Worm (Caenorhabditis elegans) whole organism, L1 larva: Measurements from ENCODE around the gene clec-156.

ENCODE experiments used
- C04F5.9 ChIP-seq: sonication (generic microtip); optimal IDR thresholded peaks from 2 replicates; lab custom pipeline; 2016; ENCODE audit warnings: missing genetic modification characterization, missing compliant biosample characterization
- C16A3.4 ChIP-seq: fragments of 150-350 bp; optimal IDR thresholded peaks from 2 replicates; lab custom pipeline; 2014; ENCODE audit warnings: missing biosample characterization, missing genetic modification characterization
- F16B12.6 ChIP-seq: fragments of 150-350 bp; optimal IDR thresholded peaks from 2 replicates; lab custom pipeline; 2014; ENCODE audit warnings: missing biosample characterization, missing genetic modification characterization
- Y116A8C.19 ChIP-seq: sonication (generic microtip); optimal IDR thresholded peaks from 2 replicates; lab custom pipeline; 2016; ENCODE audit warnings: missing compliant biosample characterization, missing genetic modification characterization, borderline replicate concordance
- aha-1 ChIP-seq: fragments of 150-350 bp; optimal IDR thresholded peaks from 2 replicates; lab custom pipeline; 2014; ENCODE audit warnings: missing biosample characterization, missing genetic modification characterization
- aly-2 ChIP-seq: fragments of 150-350 bp; optimal IDR thresholded peaks from 2 replicates; lab custom pipeline; 2014; ENCODE audit warnings: missing biosample characterization, missing genetic modification characterization
- blmp-1 ChIP-seq: fragments of 150-350 bp; optimal IDR thresholded peaks from 2 replicates; lab custom pipeline; 2014; ENCODE audit warnings: missing biosample characterization, missing genetic modification characterization
- ceh-63 ChIP-seq: fragments of 200-800 bp; sonication (Bioruptor generic); optimal IDR thresholded peaks from 2 replicates; lab custom pipeline; 2018; ENCODE audit warnings: mild to moderate bottlenecking, missing genetic modification characterization, missing compliant biosample characterization
- ceh-90 ChIP-seq: sonication (generic microtip); optimal IDR thresholded peaks from 2 replicates; lab custom pipeline; 2016; ENCODE audit warnings: missing genetic modification characterization, missing compliant biosample characterization
- ces-1 ChIP-seq: fragments of 150-350 bp; optimal IDR thresholded peaks from 2 replicates; lab custom pipeline; 2014; ENCODE audit warnings: missing biosample characterization, missing genetic modification reagents, missing genetic modification characterization
- dsc-1 ChIP-seq: sonication (generic microtip); optimal IDR thresholded peaks from 2 replicates; lab custom pipeline; 2016; ENCODE audit warnings: mild to moderate bottlenecking, missing genetic modification characterization, missing compliant biosample characterization
- efl-1 ChIP-seq, 4 experiments: fragments of 150-350 bp; optimal IDR thresholded peaks in 3 of 4; peaks in 1 of 4; 1 replicate in 1 of 4; 2 replicates in 3 of 4; lab custom pipeline; 2014; ENCODE audit warnings: missing biosample characterization in 2 of 4, missing genetic modification characterization in 2 of 4, missing genetic modification reagents in 2 of 4
- efl-3 ChIP-seq: fragments of 200-800 bp; sonication (Bioruptor generic); optimal IDR thresholded peaks from 2 replicates; lab custom pipeline; 2018; ENCODE audit warnings: mild to moderate bottlenecking, missing genetic modification characterization, missing compliant biosample characterization
- egl-27 ChIP-seq, 2 experiments: fragments of 150-350 bp in 1 of 2; sonication (generic microtip); optimal IDR thresholded peaks; 3 replicates each; lab custom pipeline; 2017 to 2018; ENCODE audit warnings: missing biosample characterization in 2 of 2, missing genetic modification characterization in 2 of 2, missing genetic modification reagents in 2 of 2
- elt-2 ChIP-seq: sonication (generic microtip); optimal IDR thresholded peaks from 2 replicates; lab custom pipeline; 2016; ENCODE audit warnings: missing genetic modification characterization, mild to moderate bottlenecking, inconsistent platforms, missing compliant biosample characterization, missing genetic modification reagents
- elt-3 ChIP-seq, 6 experiments: fragments of 150-350 bp in 1 of 6; sonication (generic microtip); optimal IDR thresholded peaks; 2 replicates each; lab custom pipeline; 2017 to 2018; ENCODE audit warnings: missing biosample characterization in 6 of 6, missing genetic modification characterization in 6 of 6, inconsistent platforms in 1 of 6
- ets-5 ChIP-seq: fragments of 200-800 bp; sonication (Bioruptor generic); IDR thresholded peaks from 2 replicates; pipeline ENCODE4 v1.3.6; 2022; ENCODE audit warnings: missing genetic modification characterization, missing compliant biosample characterization
- fkh-10 ChIP-seq: sonication (generic microtip); optimal IDR thresholded peaks from 2 replicates; lab custom pipeline; 2017; ENCODE audit warnings: missing biosample characterization, missing genetic modification reagents, missing genetic modification characterization
- fkh-8 ChIP-seq: sonication (generic microtip); optimal IDR thresholded peaks from 2 replicates; lab custom pipeline; 2016; ENCODE audit warnings: mild to moderate bottlenecking, missing genetic modification characterization, missing compliant biosample characterization
- grh-1 ChIP-seq: fragments of 200-800 bp; sonication (Bioruptor generic); IDR thresholded peaks from 2 replicates; pipeline ENCODE4 v1.3.6; 2022; ENCODE audit warnings: missing genetic modification reagents, missing genetic modification characterization, missing compliant biosample characterization
- hlh-4 ChIP-seq: sonication (generic microtip); optimal IDR thresholded peaks from 2 replicates; lab custom pipeline; 2016; ENCODE audit warnings: mild to moderate bottlenecking, missing genetic modification characterization, missing compliant biosample characterization
- hpl-2 ChIP-seq: fragments of 150-350 bp; optimal IDR thresholded peaks from 2 replicates; lab custom pipeline; 2014; ENCODE audit warnings: missing biosample characterization, missing genetic modification reagents, missing genetic modification characterization
- lin-15B ChIP-seq: fragments of 150-350 bp; sonication (generic microtip); optimal IDR thresholded peaks from 3 replicates; lab custom pipeline; 2014; ENCODE audit warnings: missing biosample characterization, missing genetic modification characterization
- lin-35 ChIP-seq, 2 experiments: fragments of 150-350 bp; optimal IDR thresholded peaks; 2 replicates each; lab custom pipeline; 2014; ENCODE audit warnings: missing biosample characterization in 2 of 2, missing genetic modification characterization in 2 of 2, missing genetic modification reagents in 2 of 2
- mdl-1 ChIP-seq, 2 experiments: fragments of 150-350 bp; optimal IDR thresholded peaks; 2 replicates each; lab custom pipeline; 2014 to 2017; ENCODE audit warnings: missing biosample characterization in 2 of 2, missing genetic modification characterization in 2 of 2, inconsistent platforms in 1 of 2
- mep-1 ChIP-seq: fragments of 150-350 bp; optimal IDR thresholded peaks from 2 replicates; lab custom pipeline; 2014; ENCODE audit warnings: missing biosample characterization, missing genetic modification characterization
- nhr-12 ChIP-seq: sonication (generic microtip); optimal IDR thresholded peaks from 2 replicates; lab custom pipeline; 2017; ENCODE audit warnings: missing biosample characterization, missing genetic modification characterization
- nhr-19 ChIP-seq: fragments of 200-800 bp; sonication (Bioruptor generic); conservative IDR thresholded peaks from 2 replicates; pipeline ENCODE4 v1.3.6; 2022; ENCODE audit warnings: missing genetic modification characterization, missing compliant biosample characterization
- nhr-237 ChIP-seq: fragments of 150-350 bp; optimal IDR thresholded peaks from 2 replicates; lab custom pipeline; 2014; ENCODE audit warnings: missing biosample characterization, missing genetic modification characterization
- nhr-71 ChIP-seq: sonication (generic microtip); optimal IDR thresholded peaks from 2 replicates; lab custom pipeline; 2016; ENCODE audit warnings: mild to moderate bottlenecking, missing genetic modification characterization, moderate library complexity, missing compliant biosample characterization
- nhr-77 ChIP-seq: fragments of 150-350 bp; optimal IDR thresholded peaks from 2 replicates; lab custom pipeline; 2014; ENCODE audit warnings: missing biosample characterization, missing genetic modification characterization
- nhr-84 ChIP-seq: sonication (generic microtip); optimal IDR thresholded peaks from 2 replicates; lab custom pipeline; 2017; ENCODE audit warnings: missing biosample characterization, missing genetic modification characterization
- pqm-1 ChIP-seq: sonication (generic microtip); optimal IDR thresholded peaks from 3 replicates; lab custom pipeline; 2017; ENCODE audit warnings: missing biosample characterization, missing genetic modification characterization
- rnt-1 ChIP-seq: sonication (generic microtip); optimal IDR thresholded peaks from 2 replicates; lab custom pipeline; 2016; ENCODE audit warnings: mild to moderate bottlenecking, missing genetic modification characterization, moderate library complexity, missing compliant biosample characterization
- skn-1 ChIP-seq: fragments of 150-350 bp; optimal IDR thresholded peaks from 2 replicates; lab custom pipeline; 2014; ENCODE audit warnings: missing biosample characterization, missing genetic modification characterization
- snpc-4 ChIP-seq: fragments of 150-350 bp; optimal IDR thresholded peaks from 2 replicates; lab custom pipeline; 2014; ENCODE audit warnings: missing biosample characterization, missing genetic modification characterization
- snu-23 ChIP-seq: sonication (generic microtip); optimal IDR thresholded peaks from 2 replicates; lab custom pipeline; 2016; ENCODE audit warnings: missing genetic modification characterization, missing compliant biosample characterization
- sup-37 ChIP-seq: fragments of 200-800 bp; sonication (Bioruptor generic); optimal IDR thresholded peaks from 2 replicates; lab custom pipeline; 2018; ENCODE audit warnings: mild to moderate bottlenecking, missing genetic modification characterization, missing compliant biosample characterization
- swsn-7 ChIP-seq: sonication (generic microtip); optimal IDR thresholded peaks from 2 replicates; lab custom pipeline; 2016; ENCODE audit warnings: missing genetic modification characterization, missing compliant biosample characterization
- tbx-2 ChIP-seq: sonication (generic microtip); optimal IDR thresholded peaks from 2 replicates; lab custom pipeline; 2016; ENCODE audit warnings: missing genetic modification characterization, missing compliant biosample characterization
- unc-130 ChIP-seq: fragments of 150-350 bp; optimal IDR thresholded peaks from 2 replicates; lab custom pipeline; 2017; ENCODE audit warnings: missing biosample characterization, missing genetic modification characterization, inconsistent platforms
- unc-30 ChIP-seq: sonication (generic microtip); optimal IDR thresholded peaks from 2 replicates; lab custom pipeline; 2017; ENCODE audit warnings: missing biosample characterization, missing genetic modification characterization
- unc-62 ChIP-seq: fragments of 150-350 bp; optimal IDR thresholded peaks from 2 replicates; lab custom pipeline; 2014; ENCODE audit warnings: missing biosample characterization, missing genetic modification reagents, missing genetic modification characterization
- unc-86 ChIP-seq: sonication (generic microtip); optimal IDR thresholded peaks from 2 replicates; lab custom pipeline; 2016; ENCODE audit warnings: missing genetic modification characterization, missing compliant biosample characterization
- unc-98 ChIP-seq: fragments of 200-800 bp; sonication (Bioruptor generic); IDR thresholded peaks from 2 replicates; pipeline ENCODE4 v1.3.6; 2022; ENCODE audit warnings: missing genetic modification characterization, missing compliant biosample characterization
- vab-15 ChIP-seq: sonication (generic microtip); optimal IDR thresholded peaks from 2 replicates; lab custom pipeline; 2017; ENCODE audit warnings: missing genotype, mild to moderate bottlenecking, missing genetic modification characterization, missing compliant biosample characterization

The clec-156 gene

DNA sequence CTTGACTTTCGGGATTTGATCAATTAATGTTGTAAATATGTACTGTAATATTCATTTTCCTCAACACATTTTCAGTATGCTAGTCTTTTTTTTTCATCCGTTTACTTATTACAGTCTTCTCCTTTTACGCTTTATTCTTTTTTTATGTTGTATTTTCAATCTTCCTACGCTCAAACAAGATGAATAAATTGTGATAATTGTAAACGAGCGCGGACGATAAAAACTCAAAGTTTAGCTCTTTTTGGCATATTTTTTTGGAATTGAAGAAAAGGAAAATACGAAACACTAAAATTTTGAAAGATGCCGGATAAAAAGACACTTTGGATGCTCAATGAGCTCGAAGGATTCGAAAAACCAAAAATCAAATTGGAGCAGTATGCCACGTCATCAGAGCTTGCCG is 39.4 kb downstream of the clec-156 start, which contains the start of gene metl-5:
Gene metl-5, plus strand, starts transcription at position 301 of the 400 bp plus-strand sequence.
- TF ChIP-seq Y116A8C.19 (tag; lab: Kevin White, UChicago), result no peak
- TF ChIP-seq sup-37 (GFP tag; lab: Kevin White, UChicago), result no peak
- TF ChIP-seq nhr-77, result no peak
- TF ChIP-seq pqm-1 (tag; lab: Kevin White, UChicago), result no peak
- TF ChIP-seq mdl-1 (tag; optimal IDR thresholded peaks at IDR 0.05; lab: Kevin White, UChicago), result no peak
- TF ChIP-seq snu-23 (GFP tag; lab: Kevin White, UChicago), result no peak
- no peak for TF ChIP-seq efl-3 (GFP tag; lab: Kevin White, UChicago)
- no peak for TF ChIP-seq nhr-237 (tag; lab: Kevin White, UChicago)

- TF ChIP-seq C16A3.4 (tag; lab: Kevin White, UChicago) (no peak), unc-86 (tag; lab: Kevin White, UChicago) (no peak), aha-1 (no peak), hpl-2 (GFP tag; lab: Kevin White, UChicago) (no peak), hlh-4 (tag; lab: Kevin White, UChicago) (no peak), nhr-12 (tag; lab: Kevin White, UChicago) (no peak), fkh-8 (tag; lab: Kevin White, UChicago) (no peak), mep-1 (tag; lab: Kevin White, UChicago) (no peak), elt-3 (tag; optimal IDR thresholded peaks at IDR 0.05; lab: Kevin White, UChicago) (peak in 1 of 6 experiments; percentile 49), elt-2 (tag; lab: Kevin White, UChicago) (no peak), efl-1 (optimal IDR thresholded peaks at IDR 0.05; lab: Kevin White, UChicago) (no peak), efl-1 (GFP tag; optimal IDR thresholded peaks at IDR 0.05 in 1 of 2; lab: Kevin White, UChicago) (peak in 1 of 2 experiments; percentile 58)
These were observed 45.5 kb downstream of the clec-156 start, which contains the start of gene tag-325 for ce11 chrIII:4796536-4796935. Gene tag-325, plus strand, starts transcription at chrIII:4796836.

- TF ChIP-seq nhr-237 (tag; lab: Kevin White, UChicago), result peak; percentile 5
- peak; percentile 58 for TF ChIP-seq snpc-4 (tag; lab: Kevin White, UChicago)
- no peak for TF ChIP-seq sup-37 (GFP tag; lab: Kevin White, UChicago)
- peak; percentile 44 for TF ChIP-seq rnt-1 (tag; lab: Kevin White, UChicago)
- peak; percentile 85 for TF ChIP-seq mep-1 (tag; lab: Kevin White, UChicago)
- peak; percentile 72 for TF ChIP-seq snu-23 (GFP tag; lab: Kevin White, UChicago)
- peak; percentile 80 for TF ChIP-seq blmp-1
- no peak for TF ChIP-seq ceh-90 (tag; lab: Kevin White, UChicago)
- TF ChIP-seq dsc-1, result no peak
- peak; percentile 71 for TF ChIP-seq nhr-71
- TF ChIP-seq unc-30 (tag; lab: Kevin White, UChicago), result no peak
- peak; percentile 8 for TF ChIP-seq aly-2 (tag; lab: Kevin White, UChicago)
- no peak for TF ChIP-seq unc-62 (GFP tag; lab: Kevin White, UChicago)
- TF ChIP-seq egl-27 (tag; optimal IDR thresholded peaks at IDR 0.05; lab: Kevin White, UChicago), result no peak
- no peak for TF ChIP-seq ces-1
- peak; percentile 53 to 79 for TF ChIP-seq lin-35 (GFP tag; optimal IDR thresholded peaks at IDR 0.05; lab: Kevin White, UChicago)
- peak; percentile 42; the same call in 1 of the 2 replicates for TF ChIP-seq nhr-19
- peak; percentile 57 for TF ChIP-seq F16B12.6 (tag; lab: Kevin White, UChicago)
- TF ChIP-seq mdl-1 (tag; optimal IDR thresholded peaks at IDR 0.05; lab: Kevin White, UChicago), result peak; percentile 4 to 69
- TF ChIP-seq pqm-1 (tag; lab: Kevin White, UChicago), result no peak
- TF ChIP-seq ets-5 (GFP tag; lab: Robert Waterston, UW), result no peak
- TF ChIP-seq ceh-63 (GFP tag; lab: Kevin White, UChicago), result no peak
- TF ChIP-seq C16A3.4 (tag; lab: Kevin White, UChicago), result peak; percentile 62
- TF ChIP-seq C04F5.9, result peak; percentile 15
- TF ChIP-seq nhr-12 (tag; lab: Kevin White, UChicago), result no peak
- no peak for TF ChIP-seq aha-1
- TF ChIP-seq grh-1 (GFP tag; lab: Robert Waterston, UW), result no peak
- peak; percentile 47 for TF ChIP-seq swsn-7 (tag; lab: Kevin White, UChicago)
- no peak for TF ChIP-seq nhr-84 (tag; lab: Kevin White, UChicago)
- no peak for TF ChIP-seq unc-130 (tag; lab: Kevin White, UChicago)
- TF ChIP-seq lin-15B, result peak; percentile 52
- peak in 3 of 6 experiments; percentile 3 to 78 (median 38) for TF ChIP-seq elt-3 (tag; optimal IDR thresholded peaks at IDR 0.05; lab: Kevin White, UChicago)
- TF ChIP-seq tbx-2 (tag; lab: Kevin White, UChicago), result peak; percentile 56
- TF ChIP-seq vab-15 (tag; lab: Kevin White, UChicago), result no peak
- no peak for TF ChIP-seq unc-98 (GFP tag; lab: Robert Waterston, UW)
- no peak for TF ChIP-seq fkh-10
- TF ChIP-seq skn-1 (tag; lab: Kevin White, UChicago), result peak; percentile 27
- TF ChIP-seq efl-1 (optimal IDR thresholded peaks at IDR 0.05; lab: Kevin White, UChicago), result peak; percentile 78 to 80
- TF ChIP-seq efl-1 (GFP tag; optimal IDR thresholded peaks at IDR 0.05 in 1 of 2; lab: Kevin White, UChicago), result peak; percentile 60 to 96
These were observed 46.0 kb downstream of the clec-156 start for ce11 chrIII:4796039-4796438.
